Worm (Caenorhabditis elegans): Measurements from ENCODE around the gene C30A5.10.

ce11 chrIII:8228916-8229315 is 19.2 kb upstream of the C30A5.10 start:
- TF ChIP-seq R02D3.7 (tag; optimal IDR thresholded peaks at IDR 0.05) (no peak), ztf-11 (tag; optimal IDR thresholded peaks at IDR 0.05) (no peak), lin-11 (tag; optimal IDR thresholded peaks at IDR 0.05) (no peak), blmp-1 (tag; optimal IDR thresholded peaks at IDR 0.05; ENCODE audit: insufficient read depth) (no peak), elt-1 (tag; optimal IDR thresholded peaks at IDR 0.05) (no peak), dmd-4 (tag; optimal IDR thresholded peaks at IDR 0.05) (no peak)
